Worm (Caenorhabditis elegans): Measurements from ENCODE around the gene rif-1.2.

DNA sequence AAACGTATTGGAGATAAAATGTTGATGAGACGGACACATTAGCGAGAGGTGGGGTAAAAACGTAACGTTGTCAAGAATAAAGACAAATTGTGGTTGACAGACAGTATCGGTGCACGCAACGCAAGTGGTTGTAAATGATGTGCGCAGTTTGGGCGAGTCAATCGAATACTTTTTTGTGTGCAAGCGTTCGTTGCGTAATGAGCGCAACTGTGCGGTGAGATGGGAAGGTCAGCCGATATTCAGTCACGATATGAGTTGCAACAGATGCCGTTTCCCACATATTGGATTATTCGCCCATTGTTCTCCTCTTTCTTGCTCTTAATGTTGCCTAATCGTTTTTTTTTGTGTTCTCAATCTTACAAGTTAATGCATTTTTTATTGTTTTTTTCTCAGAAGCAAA lies 50.5 kb downstream of the rif-1.2 start, which contains the start of gene ceh-40:
- TF ChIP-seq tab-1 (GFP tag; IDR thresholded peaks at IDR 0.05) (no peak), klf-2 (GFP tag; conservative IDR thresholded peaks at IDR 0.05) (no peak), flt-1 (GFP tag; IDR thresholded peaks at IDR 0.05) (no peak)

Data from whole organism, midembryonic.